Fruit fly (Drosophila melanogaster): ENCODE data around the gene CG17328.

Gene CG17328

dm6 chr2L:16284306-16285299, 15.1 kb upstream of the CG17328 start (continued):
- TF ChIP-seq Drgx (GFP tag; IDR thresholded peaks at IDR 0.05) (no peak), chn (GFP tag; optimal IDR thresholded peaks at IDR 0.05) (no peak), sisA (GFP tag; IDR thresholded peaks at IDR 0.05) (no peak), phol (tag; optimal IDR thresholded peaks at IDR 0.05) (peak; percentile 21), crol (GFP tag; IDR thresholded peaks at IDR 0.05) (no peak), hbn (GFP tag; IDR thresholded peaks at IDR 0.05; ENCODE audit: partially characterized antibody) (no peak), sd (tag; optimal IDR thresholded peaks at IDR 0.05) (peak; percentile 41), ftz-f1 (GFP tag; optimal IDR thresholded peaks at IDR 0.05) (peak; percentile 31), corto (GFP tag; optimal IDR thresholded peaks at IDR 0.05) (peak; percentile 35), Taf1 (GFP tag; IDR thresholded peaks at IDR 0.05) (no peak), CG4854 (GFP tag; optimal IDR thresholded peaks at IDR 0.05) (peak; percentile 36), fd64A (GFP tag; optimal IDR thresholded peaks at IDR 0.05) (peak; percentile 73), fd102C (GFP tag; optimal IDR thresholded peaks at IDR 0.05) (no peak), MBD-R2 (GFP tag; IDR thresholded peaks at IDR 0.05) (no peak), Max (GFP tag; optimal IDR thresholded peaks at IDR 0.05) (peak; percentile 21), tio (GFP tag; optimal IDR thresholded peaks at IDR 0.05) (peak; percentile 26), pros (GFP tag; optimal IDR thresholded peaks at IDR 0.05) (no peak), CG14965 (GFP tag; optimal IDR thresholded peaks at IDR 0.05; ENCODE audit: borderline replicate concordance) (no peak), Bteb2 (GFP tag; optimal IDR thresholded peaks at IDR 0.05) (peak; percentile 37), CG33213 (GFP tag; optimal IDR thresholded peaks at IDR 0.05) (no peak), ssp (GFP tag; IDR thresholded peaks at IDR 0.05) (no peak), CG2712 (tag; optimal IDR thresholded peaks at IDR 0.05) (peak; percentile 33), CG7357 (GFP tag; IDR thresholded peaks at IDR 0.05) (0 out of 3 replicates have a peak, but pooled peaks have one; percentile 16), CG7745 (tag; optimal IDR thresholded peaks at IDR 0.05) (no peak), D19B (GFP tag; optimal IDR thresholded peaks at IDR 0.05) (peak; percentile 46), CG17328 (GFP tag; IDR thresholded peaks at IDR 0.05) (no peak), nerfin-2 (GFP tag; IDR thresholded peaks at IDR 0.05; ENCODE audit: partially characterized antibody) (no peak), CG15479 (GFP tag; optimal IDR thresholded peaks at IDR 0.05) (no peak), gro (GFP tag; optimal IDR thresholded peaks at IDR 0.05) (peak; percentile 3), rib (GFP tag; IDR thresholded peaks at IDR 0.05) (no peak), Nf-YA (GFP tag; IDR thresholded peaks at IDR 0.05) (no peak), ase (GFP tag; IDR thresholded peaks at IDR 0.05) (no peak), Mad (GFP tag; optimal IDR thresholded peaks at IDR 0.05) (peak; percentile 53), dmrt99B (tag; optimal IDR thresholded peaks at IDR 0.05) (peak; percentile 58), CG4404 (GFP tag; IDR thresholded peaks at IDR 0.05) (no peak), lola (GFP tag; optimal IDR thresholded peaks at IDR 0.05) (no peak), CG7839 (tag; optimal IDR thresholded peaks at IDR 0.05) (peak; percentile 59), Asciz (GFP tag; optimal IDR thresholded peaks at IDR 0.05) (peak; percentile 44), CG3163 (GFP tag; optimal IDR thresholded peaks at IDR 0.05) (peak; percentile 78), CG8478 (optimal IDR thresholded peaks at IDR 0.05) (peak; percentile 74), CG3281 (GFP tag; optimal IDR thresholded peaks at IDR 0.05) (peak; percentile 83), cad (GFP tag; optimal IDR thresholded peaks at IDR 0.05) (peak; percentile 28), Dp (GFP tag; optimal IDR thresholded peaks at IDR 0.05) (no peak), CG11247 (GFP tag; IDR thresholded peaks at IDR 0.05) (no peak), CG6654 (GFP tag; optimal IDR thresholded peaks at IDR 0.05) (no peak), lab (GFP tag; optimal IDR thresholded peaks at IDR 0.05) (peak; percentile 85), Oaz (GFP tag; IDR thresholded peaks at IDR 0.05) (no peak), CG8359 (GFP tag; optimal IDR thresholded peaks at IDR 0.05; ENCODE audit: borderline replicate concordance) (no peak)

Data from whole organism, embryonic.